Fruit fly (Drosophila melanogaster) whole organism, embryonic: Measurements from ENCODE around the gene CG1628.

Experiments used
- CG11085 ChIP-seq: fragments of 200-800 bp; sonication (Bioruptor generic); IDR thresholded peaks from 2 replicates; pipeline ENCODE4 v1.3.6; 2022; ENCODE audit warnings: missing biosample characterization, missing genetic modification characterization
- CG11247 ChIP-seq: fragments of 200-800 bp; sonication (Bioruptor generic); IDR thresholded peaks from 2 replicates; pipeline ENCODE4 v1.3.6; 2022; ENCODE audit warnings: missing biosample characterization, missing genetic modification characterization
- CG11398 ChIP-seq: fragments of 200-800 bp; sonication (Bioruptor generic); optimal IDR thresholded peaks from 2 replicates; lab custom pipeline; 2016; ENCODE audit warnings: missing biosample characterization, missing genetic modification characterization
- CG12155 ChIP-seq: fragments of 200-800 bp; sonication (Bioruptor generic); optimal IDR thresholded peaks from 3 replicates; lab custom pipeline; 2016; ENCODE audit warnings: missing biosample characterization, missing genetic modification characterization
- CG13424 ChIP-seq: fragments of 200-800 bp; sonication (Bioruptor generic); optimal IDR thresholded peaks from 2 replicates; lab custom pipeline; 2019; ENCODE audit warnings: missing biosample characterization, mild to moderate bottlenecking, missing genetic modification characterization, moderate library complexity
- CG14014 ChIP-seq: fragments of 200-800 bp; sonication (Bioruptor generic); IDR thresholded peaks from 2 replicates; pipeline ENCODE4 v1.3.6; 2022; ENCODE audit warnings: missing biosample characterization, missing genetic modification characterization
- CG15011 ChIP-seq: fragments of 200-800 bp; sonication (Bioruptor generic); optimal IDR thresholded peaks from 3 replicates; lab custom pipeline; 2018; ENCODE audit warnings: missing biosample characterization, mild to moderate bottlenecking, missing genetic modification characterization
- CG1603 ChIP-seq: fragments of 200-800 bp; sonication (Bioruptor generic); optimal IDR thresholded peaks from 2 replicates; lab custom pipeline; 2019; ENCODE audit warnings: missing biosample characterization, mild to moderate bottlenecking, missing genetic modification characterization, moderate library complexity
- CG1647 ChIP-seq: fragments of 200-800 bp; sonication (Bioruptor generic); optimal IDR thresholded peaks from 3 replicates; lab custom pipeline; 2016; ENCODE audit warnings: missing biosample characterization, missing genetic modification characterization
- CG17385 ChIP-seq: fragments of 200-800 bp; sonication (Bioruptor generic); optimal IDR thresholded peaks from 3 replicates; lab custom pipeline; 2018; ENCODE audit warnings: missing biosample characterization, mild to moderate bottlenecking, missing genetic modification characterization
- CG17568 ChIP-seq: fragments of 200-800 bp; sonication (Bioruptor generic); optimal IDR thresholded peaks from 2 replicates; lab custom pipeline; 2018; ENCODE audit warnings: missing biosample characterization, mild to moderate bottlenecking, missing genetic modification characterization, moderate library complexity
- CG1792 ChIP-seq: fragments of 200-800 bp; sonication (Bioruptor generic); optimal IDR thresholded peaks from 2 replicates; lab custom pipeline; 2016; ENCODE audit warnings: missing biosample characterization, missing genetic modification characterization
- CG18262 ChIP-seq: fragments of 200-800 bp; optimal IDR thresholded peaks from 3 replicates; lab custom pipeline; 2019; ENCODE audit warnings: missing biosample characterization, mild to moderate bottlenecking, missing genetic modification characterization, moderate library complexity
- CG18764 ChIP-seq: fragments of 200-800 bp; sonication (Bioruptor generic); optimal IDR thresholded peaks from 3 replicates; lab custom pipeline; 2016; ENCODE audit warnings: missing biosample characterization, missing genetic modification characterization
- CG32532 ChIP-seq: fragments of 200-800 bp; sonication (Bioruptor generic); IDR thresholded peaks from 2 replicates; pipeline ENCODE4 v1.3.6; 2022; ENCODE audit warnings: missing biosample characterization, missing genetic modification characterization
- CG32772 ChIP-seq: fragments of 200-800 bp; sonication (Bioruptor generic); IDR thresholded peaks from 2 replicates; pipeline ENCODE4 v1.3.6; 2022; ENCODE audit warnings: missing biosample characterization, missing genetic modification characterization
- CG5953 ChIP-seq: fragments of 200-800 bp; sonication (Bioruptor generic); IDR thresholded peaks from 2 replicates; pipeline ENCODE4 v1.3.6; 2022; ENCODE audit warnings: missing biosample characterization, missing genetic modification characterization
- CG6683 ChIP-seq: fragments of 200-800 bp; sonication (Bioruptor generic); optimal IDR thresholded peaks from 2 replicates; lab custom pipeline; 2017; ENCODE audit warnings: missing biosample characterization, mild to moderate bottlenecking, missing genetic modification characterization, missing genetic modification reagents
- CG7928 ChIP-seq: fragments of 200-800 bp; sonication (Bioruptor generic); optimal IDR thresholded peaks from 2 replicates; lab custom pipeline; 2017; ENCODE audit warnings: missing biosample characterization, mild to moderate bottlenecking, missing genetic modification characterization
- CG9727 ChIP-seq: fragments of 200-800 bp; sonication (Bioruptor generic); optimal IDR thresholded peaks from 3 replicates; lab custom pipeline; 2017; ENCODE audit warnings: missing biosample characterization, mild to moderate bottlenecking, missing genetic modification characterization
- CG9876 ChIP-seq: fragments of 200-800 bp; sonication (Bioruptor generic); optimal IDR thresholded peaks from 2 replicates; lab custom pipeline; 2016; ENCODE audit warnings: missing biosample characterization, missing genetic modification characterization
- Deaf1 ChIP-seq: fragments of 200-800 bp; optimal IDR thresholded peaks from 3 replicates; lab custom pipeline; 2019; ENCODE audit warnings: missing biosample characterization, mild to moderate bottlenecking, missing genetic modification characterization, moderate library complexity
- Dip3 ChIP-seq: fragments of 200-800 bp; sonication (Bioruptor generic); optimal IDR thresholded peaks from 3 replicates; lab custom pipeline; 2016; ENCODE audit warnings: missing biosample characterization, missing genetic modification characterization
- E2f2 ChIP-seq: fragments of 200-800 bp; sonication (Bioruptor generic); IDR thresholded peaks from 2 replicates; pipeline ENCODE4 v1.3.6; 2022; ENCODE audit warnings: missing biosample characterization, missing genetic modification characterization
- Fer3 ChIP-seq: fragments of 200-800 bp; sonication (Bioruptor generic); optimal IDR thresholded peaks from 2 replicates; lab custom pipeline; 2018; ENCODE audit warnings: missing biosample characterization, mild to moderate bottlenecking, missing genetic modification characterization, moderate library complexity
- Gug ChIP-seq: fragments of 200-800 bp; sonication (Bioruptor generic); IDR thresholded peaks from 4 replicates; pipeline ENCODE4 v1.3.6; 2022; ENCODE audit warnings: missing biosample characterization, missing genetic modification characterization
- Hand ChIP-seq: fragments of 200-800 bp; sonication (Bioruptor generic); optimal IDR thresholded peaks from 2 replicates; lab custom pipeline; 2017; ENCODE audit warnings: mild to moderate bottlenecking, missing biosample characterization, missing genetic modification reagents, missing genetic modification characterization
- MTF-1 ChIP-seq: fragments of 200-800 bp; sonication (Bioruptor generic); optimal IDR thresholded peaks from 2 replicates; lab custom pipeline; 2018; ENCODE audit warnings: missing biosample characterization, mild to moderate bottlenecking, missing genetic modification characterization, borderline replicate concordance
- Med ChIP-seq: fragments of 200-800 bp; sonication (Bioruptor generic); peaks from one replicate; lab custom pipeline; 2016; ENCODE audit warnings: missing biosample characterization, missing genetic modification characterization, mild to moderate bottlenecking, inconsistent platforms, moderate library complexity
- Nf-YA ChIP-seq: fragments of 200-800 bp; sonication (Bioruptor generic); IDR thresholded peaks from 2 replicates; pipeline ENCODE4 v1.3.6; 2022; ENCODE audit warnings: missing biosample characterization, missing genetic modification characterization
- Oaz ChIP-seq: fragments of 200-800 bp; sonication (Bioruptor generic); IDR thresholded peaks from 2 replicates; pipeline ENCODE4 v1.3.6; 2022; ENCODE audit warnings: missing biosample characterization, missing genetic modification characterization
- PHDP ChIP-seq: fragments of 200-800 bp; sonication (Bioruptor generic); optimal IDR thresholded peaks from 3 replicates; lab custom pipeline; 2018; ENCODE audit warnings: missing biosample characterization, mild to moderate bottlenecking, missing genetic modification characterization, moderate library complexity
- Ptx1 ChIP-seq: fragments of 200-800 bp; sonication (Bioruptor generic); IDR thresholded peaks from 2 replicates; pipeline ENCODE4 v1.3.6; 2022; ENCODE audit warnings: missing biosample characterization, missing genetic modification characterization
- Stat92E ChIP-seq, 3 experiments: fragments of >200 bp in 2 of 3; fragments of 200-800 bp in 1 of 3; sonication (Bioruptor generic) in 1 of 3; optimal IDR thresholded peaks; 2 replicates each; lab custom pipeline; 2017 to 2019; ENCODE audit warnings: missing biosample characterization in 3 of 3, missing genetic modification characterization in 3 of 3, mild to moderate bottlenecking in 1 of 3, moderate library complexity in 1 of 3
- Taf1 ChIP-seq: fragments of 200-800 bp; sonication (Bioruptor generic); IDR thresholded peaks from 2 replicates; pipeline ENCODE4 v1.3.6; 2022; ENCODE audit warnings: missing biosample characterization, missing genetic modification characterization
- ara ChIP-seq: fragments of 200-800 bp; sonication (Bioruptor generic); IDR thresholded peaks from 2 replicates; pipeline ENCODE4 v1.3.6; 2022; ENCODE audit warnings: missing biosample characterization, missing genetic modification characterization
- cwo ChIP-seq: fragments of 200-800 bp; sonication (Bioruptor generic); optimal IDR thresholded peaks from 3 replicates; lab custom pipeline; 2017; ENCODE audit warnings: missing biosample characterization, missing genetic modification characterization, mild to moderate bottlenecking, moderate library complexity, missing genetic modification reagents
- dpn ChIP-seq, 2 experiments: fragments of 200-800 bp; sonication (Bioruptor generic); optimal IDR thresholded peaks; 3 replicates each; lab custom pipeline; 2016; ENCODE audit warnings: missing biosample characterization in 2 of 2, missing genetic modification characterization in 2 of 2
- ems ChIP-seq: fragments of 200-800 bp; sonication (Bioruptor generic); optimal IDR thresholded peaks from 3 replicates; lab custom pipeline; 2016; ENCODE audit warnings: missing biosample characterization, missing genetic modification characterization
- esg ChIP-seq: fragments of 200-800 bp; sonication (Bioruptor generic); conservative IDR thresholded peaks from 2 replicates; pipeline ENCODE4 v1.3.6; 2022; ENCODE audit warnings: missing biosample characterization, missing genetic modification characterization
- fd102C ChIP-seq: fragments of 200-800 bp; sonication (Bioruptor generic); optimal IDR thresholded peaks from 2 replicates; lab custom pipeline; 2018; ENCODE audit warnings: missing biosample characterization, mild to moderate bottlenecking, missing genetic modification characterization, moderate library complexity
- grau ChIP-seq: fragments of 200-800 bp; optimal IDR thresholded peaks from 3 replicates; lab custom pipeline; 2019; ENCODE audit warnings: missing biosample characterization, mild to moderate bottlenecking, missing genetic modification characterization, moderate library complexity
- ind ChIP-seq: fragments of 200-800 bp; sonication (Bioruptor generic); optimal IDR thresholded peaks from 3 replicates; lab custom pipeline; 2016; ENCODE audit warnings: missing biosample characterization, missing genetic modification characterization
- lmd ChIP-seq: fragments of 200-800 bp; sonication (Bioruptor generic); IDR thresholded peaks from 2 replicates; pipeline ENCODE4 v1.3.6; 2022; ENCODE audit warnings: missing biosample characterization, missing genetic modification characterization
- nerfin-2 ChIP-seq: fragments of 200-800 bp; sonication (Bioruptor generic); IDR thresholded peaks from 2 replicates; pipeline ENCODE4 v1.3.6; 2022; ENCODE audit warnings: missing biosample characterization, missing genetic modification characterization; ENCODE audit not compliant: partially characterized antibody
- peb ChIP-seq: fragments of 200-800 bp; sonication (Bioruptor generic); IDR thresholded peaks from 2 replicates; pipeline ENCODE4 v1.3.6; 2022; ENCODE audit warnings: missing biosample characterization, missing genetic modification characterization
- ranshi ChIP-seq: fragments of 200-800 bp; sonication (Bioruptor generic); IDR thresholded peaks from 2 replicates; pipeline ENCODE4 v1.3.6; 2022; ENCODE audit warnings: missing biosample characterization, missing genetic modification characterization
- rib ChIP-seq: fragments of 200-800 bp; sonication (Bioruptor generic); IDR thresholded peaks from 2 replicates; pipeline ENCODE4 v1.3.6; 2022; ENCODE audit warnings: missing biosample characterization, missing genetic modification characterization
- row ChIP-seq: fragments of 200-800 bp; sonication (Bioruptor generic); IDR thresholded peaks from 3 replicates; pipeline ENCODE4 v1.3.6; 2022; ENCODE audit warnings: missing biosample characterization, missing genetic modification characterization
- sisA ChIP-seq: fragments of 200-800 bp; sonication (Bioruptor generic); IDR thresholded peaks from 2 replicates; pipeline ENCODE4 v1.3.6; 2022; ENCODE audit warnings: missing biosample characterization, missing genetic modification characterization
- sug ChIP-seq: fragments of 200-800 bp; optimal IDR thresholded peaks from 2 replicates; lab custom pipeline; 2019; ENCODE audit warnings: missing biosample characterization, mild to moderate bottlenecking, missing genetic modification characterization, moderate library complexity

Gene CG1628

dm6 chrX:10573554-10573953, 29.0 kb downstream of the CG1628 start (continued):
- TF ChIP-seq CG5953, result 0 out of 2 replicates have a peak, but pooled peaks have one; percentile 28
- peak; percentile 12 for TF ChIP-seq CG1603 (tag; lab: Kevin White, UChicago)
- TF ChIP-seq Hand (GFP tag; lab: Kevin White, UChicago), result peak; percentile 64
- no peak for TF ChIP-seq fd102C (GFP tag; lab: Kevin White, UChicago)
- TF ChIP-seq esg (GFP tag; lab: Robert Waterston, UW), result peak; percentile 52
- peak; percentile 43; the same call in 1 of the 2 replicates for TF ChIP-seq ranshi (GFP tag; lab: Robert Waterston, UW)
- no peak for TF ChIP-seq rib
- TF ChIP-seq CG11398 (GFP tag; lab: Kevin White, UChicago), result no peak
- no peak for TF ChIP-seq CG9876
- peak; percentile 48 for TF ChIP-seq CG11247 (GFP tag; lab: Robert Waterston, UW)
- TF ChIP-seq CG9727 (GFP tag; lab: Kevin White, UChicago), result peak; percentile 28
- TF ChIP-seq sug (tag; lab: Kevin White, UChicago), result peak; percentile 9
- TF ChIP-seq Deaf1, result peak; percentile 14
- peak; percentile 33 for TF ChIP-seq CG6683 (GFP tag; lab: Kevin White, UChicago)
- TF ChIP-seq CG32772 (GFP tag; lab: Robert Waterston, UW), result peak; percentile 61
- TF ChIP-seq ems, result peak; percentile 26
- peak; percentile 81 for TF ChIP-seq Med
- peak; percentile 44; the same call in 1 of the 4 replicates for TF ChIP-seq Gug (GFP tag; lab: Robert Waterston, UW)
- TF ChIP-seq Oaz (GFP tag; lab: Robert Waterston, UW), result no peak
- TF ChIP-seq CG13424 (tag; lab: Kevin White, UChicago), result peak; percentile 62
- TF ChIP-seq CG12155 (GFP tag; lab: Kevin White, UChicago), result peak; percentile 20
- no peak for TF ChIP-seq CG17568 (GFP tag; lab: Kevin White, UChicago)
- peak; percentile 54 for TF ChIP-seq CG17385
- no peak for TF ChIP-seq CG1792 (GFP tag; lab: Kevin White, UChicago)
- TF ChIP-seq CG11085 (GFP tag; lab: Robert Waterston, UW), result peak; percentile 35; the same call in 1 of the 2 replicates
- peak; percentile 45; the same call in 1 of the 2 replicates for TF ChIP-seq sisA (GFP tag; lab: Robert Waterston, UW)
- TF ChIP-seq E2f2 (GFP tag; lab: Robert Waterston, UW), result peak; percentile 34; the same call in 1 of the 2 replicates
- TF ChIP-seq ara (GFP tag; lab: Robert Waterston, UW), result 0 out of 2 replicates have a peak, but pooled peaks have one; percentile 39
- TF ChIP-seq PHDP, result peak; percentile 63
- TF ChIP-seq grau (tag; lab: Kevin White, UChicago), result peak; percentile 64
- peak; percentile 53 for TF ChIP-seq Fer3
- TF ChIP-seq cwo (GFP tag; lab: Kevin White, UChicago), result peak; percentile 50
- TF ChIP-seq Stat92E (GFP tag; optimal IDR thresholded peaks at IDR 0.05; lab: Kevin White, UChicago), result no peak
- peak; percentile 0 for TF ChIP-seq CG18764 (GFP tag; lab: Kevin White, UChicago)
- peak; percentile 55 for TF ChIP-seq ind (GFP tag; lab: Kevin White, UChicago)
- peak; percentile 79 for TF ChIP-seq row
- peak; percentile 58 for TF ChIP-seq lmd (GFP tag; lab: Robert Waterston, UW)
- peak; percentile 70 for TF ChIP-seq Ptx1
- no peak for TF ChIP-seq CG15011 (GFP tag; lab: Kevin White, UChicago)
- TF ChIP-seq CG18262, result peak; percentile 51
- TF ChIP-seq Taf1 (GFP tag; lab: Robert Waterston, UW), result peak; percentile 29; the same call in 1 of the 2 replicates
- peak in 1 of 2 experiments; percentile 32 for TF ChIP-seq dpn (GFP tag; optimal IDR thresholded peaks at IDR 0.05; lab: Kevin White, UChicago)
- TF ChIP-seq nerfin-2, result no peak
- TF ChIP-seq CG14014, result peak; percentile 67
- TF ChIP-seq MTF-1 (GFP tag; lab: Kevin White, UChicago), result no peak
- no peak for TF ChIP-seq Nf-YA (GFP tag; lab: Robert Waterston, UW)
- no peak for TF ChIP-seq Dip3 (GFP tag; lab: Kevin White, UChicago)
- no peak for TF ChIP-seq peb (GFP tag; lab: Robert Waterston, UW)
- TF ChIP-seq CG1647, result no peak
- TF ChIP-seq CG32532 (GFP tag; lab: Robert Waterston, UW), result peak; percentile 64
- TF ChIP-seq CG7928 (GFP tag; lab: Kevin White, UChicago), result no peak
